Fruit fly (Drosophila melanogaster): ENCODE measurements around the gene CG32110.

The CG32110 gene

dm6 chr3L:12792933-12793448 is 15.5 kb upstream of the CG32110 start (continued):
- peak; percentile 18 for TF ChIP-seq pho (GFP tag; optimal IDR thresholded peaks at IDR 0.05)
- TF ChIP-seq CG2116 (GFP tag; optimal IDR thresholded peaks at IDR 0.05) = no peak
- no peak for TF ChIP-seq sima (GFP tag; optimal IDR thresholded peaks at IDR 0.05)
- no peak for TF ChIP-seq ato (GFP tag; IDR thresholded peaks at IDR 0.05; ENCODE audit: partially characterized antibody)
- no peak for TF ChIP-seq Rx (GFP tag; IDR thresholded peaks at IDR 0.05)
- peak; percentile 82 for TF ChIP-seq sqz (GFP tag; optimal IDR thresholded peaks at IDR 0.05)
- no peak; the same call in 1 of the 2 replicates for TF ChIP-seq HLH3B (GFP tag; IDR thresholded peaks at IDR 0.05)
- no peak for TF ChIP-seq usp (GFP tag; optimal IDR thresholded peaks at IDR 0.05)
- TF ChIP-seq Lim3 (GFP tag; IDR thresholded peaks at IDR 0.05) = no peak
- peak; percentile 42 for TF ChIP-seq CG12155 (GFP tag; optimal IDR thresholded peaks at IDR 0.05)
- TF ChIP-seq Ptx1 (GFP tag; IDR thresholded peaks at IDR 0.05) = peak; percentile 50; the same call in 1 of the 2 replicates
- peak; percentile 61 for TF ChIP-seq Sox102F (GFP tag; optimal IDR thresholded peaks at IDR 0.05)
- no peak for TF ChIP-seq CG2889 (GFP tag; IDR thresholded peaks at IDR 0.05)
- TF ChIP-seq CG30020 (tag; optimal IDR thresholded peaks at IDR 0.05) = no peak
- peak; percentile 81 for TF ChIP-seq sens (GFP tag)
- no peak for TF ChIP-seq CG34376 (GFP tag; optimal IDR thresholded peaks at IDR 0.05)
- TF ChIP-seq Usf (GFP tag; optimal IDR thresholded peaks at IDR 0.05) = peak; percentile 12
- TF ChIP-seq CG2199 (GFP tag; IDR thresholded peaks at IDR 0.05) = no peak
- no peak for TF ChIP-seq maf-S (GFP tag; optimal IDR thresholded peaks at IDR 0.05)
- no peak for TF ChIP-seq CG1024 (GFP tag; IDR thresholded peaks at IDR 0.05)
- no peak for TF ChIP-seq CkIIα-i1 (GFP tag; IDR thresholded peaks at IDR 0.05)
- TF ChIP-seq Deaf1 (tag; optimal IDR thresholded peaks at IDR 0.05) = no peak
- peak; percentile 52 for TF ChIP-seq CG9437 (GFP tag; optimal IDR thresholded peaks at IDR 0.05)
- no peak for TF ChIP-seq ems (GFP tag; optimal IDR thresholded peaks at IDR 0.05)
- peak; percentile 47 for TF ChIP-seq CG14710 (tag; optimal IDR thresholded peaks at IDR 0.05)
- TF ChIP-seq tna (GFP tag; IDR thresholded peaks at IDR 0.05; ENCODE audit: partially characterized antibody) = no peak
- TF ChIP-seq MTF-1 (GFP tag; optimal IDR thresholded peaks at IDR 0.05; ENCODE audit: borderline replicate concordance) = no peak
- peak; percentile 75 for TF ChIP-seq CG8924 (tag; optimal IDR thresholded peaks at IDR 0.05)
- no peak for TF ChIP-seq stc (GFP tag; IDR thresholded peaks at IDR 0.05)
- TF ChIP-seq D19B (GFP tag; optimal IDR thresholded peaks at IDR 0.05) = no peak
- no peak for TF ChIP-seq CG9797 (GFP tag; optimal IDR thresholded peaks at IDR 0.05)
- peak; percentile 47 for TF ChIP-seq salm (tag; optimal IDR thresholded peaks at IDR 0.05)
- TF ChIP-seq tll (GFP tag; optimal IDR thresholded peaks at IDR 0.05) = no peak
- TF ChIP-seq lmd (GFP tag; IDR thresholded peaks at IDR 0.05) = peak; percentile 64; the same call in 1 of the 2 replicates
- no peak for TF ChIP-seq CG10321 (GFP tag; IDR thresholded peaks at IDR 0.05)
- TF ChIP-seq CG17385 (GFP tag; optimal IDR thresholded peaks at IDR 0.05) = peak; percentile 53
- peak; percentile 64 for TF ChIP-seq run (tag; optimal IDR thresholded peaks at IDR 0.05)
- TF ChIP-seq CG33213 (GFP tag; optimal IDR thresholded peaks at IDR 0.05) = no peak
- TF ChIP-seq HLHmδ (GFP tag; optimal IDR thresholded peaks at IDR 0.05) = no peak
- TF ChIP-seq HHEX (GFP tag; optimal IDR thresholded peaks at IDR 0.05) = peak; percentile 39
- peak; percentile 84 for TF ChIP-seq Drgx (GFP tag; IDR thresholded peaks at IDR 0.05)
- peak; percentile 24 for TF ChIP-seq dmrt11E (tag; optimal IDR thresholded peaks at IDR 0.05)
- TF ChIP-seq CG18011 (GFP tag; optimal IDR thresholded peaks at IDR 0.05) = no peak
- peak; percentile 11 for TF ChIP-seq CG10543 (GFP tag; optimal IDR thresholded peaks at IDR 0.05)
- no peak for TF ChIP-seq dimm (GFP tag; IDR thresholded peaks at IDR 0.05)
- TF ChIP-seq H2.0 (GFP tag; IDR thresholded peaks at IDR 0.05) = no peak; the same call in 1 of the 2 replicates
- TF ChIP-seq CG5180 (GFP tag; optimal IDR thresholded peaks at IDR 0.05) = no peak
- peak; percentile 17 for TF ChIP-seq CG33557 (GFP tag; optimal IDR thresholded peaks at IDR 0.05)
- no peak for TF ChIP-seq ash1 (GFP tag; optimal IDR thresholded peaks at IDR 0.05)
- no peak for TF ChIP-seq sim (GFP tag; IDR thresholded peaks at IDR 0.05)
- TF ChIP-seq disco-r (GFP tag; optimal IDR thresholded peaks at IDR 0.05) = no peak

Measured in whole organism, embryonic.